Worm (Caenorhabditis elegans): ENCODE data around the gene oac-30.

The oac-30 gene

DNA sequence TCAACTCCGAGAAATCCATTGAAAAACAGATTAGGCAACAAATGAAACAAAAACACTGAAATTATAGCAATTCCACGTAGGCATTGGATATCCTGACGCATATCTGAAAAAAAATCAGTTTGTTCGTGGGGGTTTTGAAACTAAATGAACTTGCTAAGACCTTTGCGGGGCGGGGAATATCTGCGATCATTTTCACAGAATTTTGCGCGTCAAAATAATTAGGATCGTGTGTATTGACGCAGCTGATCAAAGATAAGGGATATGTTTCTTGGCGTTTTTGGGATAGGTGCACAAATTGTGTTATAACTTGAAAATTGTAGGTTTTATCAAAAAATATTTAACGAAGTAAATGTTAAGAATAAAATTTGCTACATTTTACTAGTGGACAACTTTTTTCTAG lies at the start of gene oac-30:
Gene oac-30, minus strand, starts transcription at position 101 of the 400 bp plus-strand sequence.
- TF ChIP-seq nhr-23 (tag; optimal IDR thresholded peaks at IDR 0.05) (no peak), F13H6.1 (tag; optimal IDR thresholded peaks at IDR 0.05) (no peak), ztf-11 (tag; optimal IDR thresholded peaks at IDR 0.05) (no peak), nhr-237 (tag; optimal IDR thresholded peaks at IDR 0.05) (no peak), lsy-2 (tag; optimal IDR thresholded peaks at IDR 0.05) (no peak), elt-3 (tag; optimal IDR thresholded peaks at IDR 0.05) (no peak), ztf-4 (tag; optimal IDR thresholded peaks at IDR 0.05) (no peak), snpc-4 (tag; optimal IDR thresholded peaks at IDR 0.05) (no peak), lin-39 (tag; optimal IDR thresholded peaks at IDR 0.05) (no peak), lin-11 (tag; optimal IDR thresholded peaks at IDR 0.05) (no peak), nhr-21 (tag; optimal IDR thresholded peaks at IDR 0.05) (no peak), mab-5 (tag; optimal IDR thresholded peaks at IDR 0.05) (no peak), ztf-1 (GFP tag; conservative IDR thresholded peaks at IDR 0.05) (no peak), sma-3 (GFP tag; optimal IDR thresholded peaks at IDR 0.05) (no peak), ama-1 (optimal IDR thresholded peaks at IDR 0.05) (no peak), unc-62 (GFP tag; optimal IDR thresholded peaks at IDR 0.05) (no peak), nhr-129 (tag; optimal IDR thresholded peaks at IDR 0.05) (no peak)

- TF ChIP-seq elt-1 (tag; optimal IDR thresholded peaks at IDR 0.05): no peak
- no peak for TF ChIP-seq nhr-12 (tag; optimal IDR thresholded peaks at IDR 0.05)
- no peak for TF ChIP-seq nhr-237 (tag; optimal IDR thresholded peaks at IDR 0.05)
- TF ChIP-seq ceh-16 (tag; optimal IDR thresholded peaks at IDR 0.05): no peak
- TF ChIP-seq ztf-4 (tag; optimal IDR thresholded peaks at IDR 0.05): no peak
- TF ChIP-seq ztf-1 (GFP tag; conservative IDR thresholded peaks at IDR 0.05): no peak
- no peak for TF ChIP-seq unc-62 (GFP tag; optimal IDR thresholded peaks at IDR 0.05)
- TF ChIP-seq fos-1 (tag; optimal IDR thresholded peaks at IDR 0.05): peak; percentile 28
- no peak for TF ChIP-seq nhr-10 (tag; optimal IDR thresholded peaks at IDR 0.05)
- no peak for TF ChIP-seq lsy-2 (tag; optimal IDR thresholded peaks at IDR 0.05)
- no peak for TF ChIP-seq C34F6.9 (tag; optimal IDR thresholded peaks at IDR 0.05)
- TF ChIP-seq skn-1 (tag; optimal IDR thresholded peaks at IDR 0.05): no peak
- TF ChIP-seq mdl-1 (tag; optimal IDR thresholded peaks at IDR 0.05): no peak
- peak; percentile 29 for TF ChIP-seq blmp-1 (tag; optimal IDR thresholded peaks at IDR 0.05; ENCODE audit: insufficient read depth)
- no peak for TF ChIP-seq ZK546.5 (tag; optimal IDR thresholded peaks at IDR 0.05)
- no peak for TF ChIP-seq sem-4 (tag; optimal IDR thresholded peaks at IDR 0.05)
- TF ChIP-seq aly-2 (tag; optimal IDR thresholded peaks at IDR 0.05): no peak
These were observed 48.6 kb upstream of the oac-30 start for ce11 chrII:1315245-1315644.

DNA sequence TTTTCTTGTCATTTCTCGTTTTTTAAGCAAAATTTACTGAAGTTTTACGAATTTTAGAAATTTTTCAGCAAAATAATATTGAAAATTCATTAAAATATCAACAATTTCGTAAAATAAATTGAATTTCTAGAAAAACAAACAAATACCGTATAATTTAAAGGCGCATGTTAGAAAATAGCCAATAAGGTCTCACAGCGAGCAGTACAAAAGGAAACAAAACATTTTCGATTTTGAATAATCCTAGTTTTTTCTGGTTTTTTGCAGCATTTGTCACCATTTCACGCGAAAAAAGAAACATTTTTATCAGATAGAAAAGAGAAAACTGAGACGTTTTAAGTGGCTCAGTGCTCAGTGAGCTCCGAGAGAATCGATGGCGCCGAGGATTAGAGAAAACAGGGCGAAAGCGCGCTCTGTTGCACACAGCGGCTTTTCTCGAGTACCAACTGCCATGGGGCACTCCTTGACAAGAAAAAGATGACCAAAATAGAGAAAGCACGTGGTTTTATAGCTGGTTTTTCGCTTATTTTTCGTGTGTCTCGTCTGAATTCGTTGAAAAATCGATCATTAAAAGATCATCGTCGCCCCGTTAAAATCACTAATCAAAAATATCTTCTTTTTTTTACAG lies 43.3 kb upstream of the oac-30 start, which contains the start of the genes alh-6 and fcho-1:
Gene alh-6, minus strand, starts transcription at position 242 of the 625 bp plus-strand sequence.
Gene fcho-1, plus strand, starts transcription at position 624 of the 625 bp plus-strand sequence.
- TF ChIP-seq lsy-2 (tag; optimal IDR thresholded peaks at IDR 0.05) (peak in 1 of 2 experiments; percentile 47), F13H6.1 (tag; optimal IDR thresholded peaks at IDR 0.05) (peak; percentile 17), unc-55 (GFP tag; optimal IDR thresholded peaks at IDR 0.05) (peak; percentile 49), crh-2 (tag; optimal IDR thresholded peaks at IDR 0.05) (peak; percentile 1), ztf-11 (tag; optimal IDR thresholded peaks at IDR 0.05) (no peak), lin-13 (GFP tag; optimal IDR thresholded peaks at IDR 0.05) (peak; percentile 1), C34F6.9 (tag; optimal IDR thresholded peaks at IDR 0.05) (peak; percentile 31), egl-27 (tag; optimal IDR thresholded peaks at IDR 0.05) (no peak)

- TF ChIP-seq ztf-4 (tag; optimal IDR thresholded peaks at IDR 0.05) (no peak), ztf-1 (GFP tag; conservative IDR thresholded peaks at IDR 0.05) (no peak), ceh-16 (tag; optimal IDR thresholded peaks at IDR 0.05) (no peak), ZK546.5 (tag; optimal IDR thresholded peaks at IDR 0.05) (no peak), unc-55 (GFP tag; optimal IDR thresholded peaks at IDR 0.05) (no peak), unc-62 (GFP tag; optimal IDR thresholded peaks at IDR 0.05) (no peak), C34F6.9 (tag; optimal IDR thresholded peaks at IDR 0.05) (no peak), lsy-2 (tag; optimal IDR thresholded peaks at IDR 0.05) (no peak), elt-1 (tag; optimal IDR thresholded peaks at IDR 0.05) (no peak), ama-1 (optimal IDR thresholded peaks at IDR 0.05) (no peak), dmd-4 (tag; optimal IDR thresholded peaks at IDR 0.05) (no peak), peb-1 (tag; optimal IDR thresholded peaks at IDR 0.05) (no peak), zag-1 (tag; optimal IDR thresholded peaks at IDR 0.05) (no peak)
These were observed 39.9 kb upstream of the oac-30 start for ce11 chrII:1306550-1306949.
